Fruit fly (Drosophila melanogaster): ENCODE measurements around the gene Nepl4.

DNA sequence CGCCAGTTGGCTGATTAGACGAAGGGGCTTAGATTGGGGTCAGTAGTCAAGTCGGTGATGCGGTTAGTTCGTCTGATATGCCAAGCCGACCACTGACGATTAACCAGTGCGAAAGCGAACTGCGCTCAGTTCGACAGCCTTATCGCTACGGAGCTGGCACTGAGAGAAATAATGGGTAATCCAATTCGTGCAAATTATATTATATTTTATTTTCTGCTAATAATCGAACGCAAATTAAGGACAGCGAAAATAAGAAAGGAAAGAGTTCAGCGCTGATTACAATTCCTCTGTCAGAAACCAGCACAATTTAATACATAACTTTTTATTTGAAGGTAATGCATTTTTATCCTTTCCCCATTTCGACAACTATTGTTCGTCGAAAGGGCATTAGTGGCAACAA, 29.5 kb downstream of the Nepl4 start, which contains the start of gene CG42369:
- TF ChIP-seq CG32121 (GFP tag; IDR thresholded peaks at IDR 0.05): no peak
- no peak for TF ChIP-seq CG10348 (GFP tag; IDR thresholded peaks at IDR 0.05)
- no peak for TF ChIP-seq gl (tag; optimal IDR thresholded peaks at IDR 0.05)
- TF ChIP-seq CG9948 (tag; optimal IDR thresholded peaks at IDR 0.05): no peak
- TF ChIP-seq CG15710 (tag; optimal IDR thresholded peaks at IDR 0.05): no peak
- no peak for TF ChIP-seq CG17806 (tag; optimal IDR thresholded peaks at IDR 0.05)
- no peak for TF ChIP-seq Ets98B (GFP tag; IDR thresholded peaks at IDR 0.05)
- no peak for TF ChIP-seq CG12605 (GFP tag; IDR thresholded peaks at IDR 0.05)
- no peak for TF ChIP-seq EcR (GFP tag; optimal IDR thresholded peaks at IDR 0.05)
- no peak for TF ChIP-seq CG8159 (tag; optimal IDR thresholded peaks at IDR 0.05)

All from whole organism, pupa.